Worm (Caenorhabditis elegans): ENCODE results near the gene F21G4.5.

F21G4.5 gene

DNA sequence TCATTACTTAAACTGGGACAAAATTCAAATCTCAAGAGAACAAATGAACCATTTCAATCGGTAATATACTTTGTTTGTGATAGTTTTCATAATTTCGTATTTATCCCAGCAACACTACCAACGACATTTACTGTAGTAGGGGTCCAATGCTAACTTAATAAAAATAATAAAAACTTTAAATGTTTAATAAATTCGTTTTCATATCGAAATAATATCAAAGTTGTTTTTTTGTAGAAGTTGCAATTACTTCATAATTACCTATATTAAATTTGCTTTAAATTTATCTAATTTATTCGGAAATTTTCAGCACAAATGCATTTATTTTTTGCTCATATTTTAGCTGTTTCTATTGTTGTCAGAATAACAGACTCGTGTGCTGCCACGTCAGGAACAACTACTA lies 39.6 kb upstream of the F21G4.5 start, which contains the start of gene R07B1.6 (continued):
- no peak for TF ChIP-seq F49E8.2 (tag; optimal IDR thresholded peaks at IDR 0.05; ENCODE audit: insufficient read depth)
- TF ChIP-seq tbx-9 (tag; optimal IDR thresholded peaks at IDR 0.05; ENCODE audit: borderline replicate concordance) = no peak
- no peak for TF ChIP-seq D2030.7 (GFP tag; IDR thresholded peaks at IDR 0.05)
- TF ChIP-seq lin-40 (tag; optimal IDR thresholded peaks at IDR 0.05) = no peak

DNA sequence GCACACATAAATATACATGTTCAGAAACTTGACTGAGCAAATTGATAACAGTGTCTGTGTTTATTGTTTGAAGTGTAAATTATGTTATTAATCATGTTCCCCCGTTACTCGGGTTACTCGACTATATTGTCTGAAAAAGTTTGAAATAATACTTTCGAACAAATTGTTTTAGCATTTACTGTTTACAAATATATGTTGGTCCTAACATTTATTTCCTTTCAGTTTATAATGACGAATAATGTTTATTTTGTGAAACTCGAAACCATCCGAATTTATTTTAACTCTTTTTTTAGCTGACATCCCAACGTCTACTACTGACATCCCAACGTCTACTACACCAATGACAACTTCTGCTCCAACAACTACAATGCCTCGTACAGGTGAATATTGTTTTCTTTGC lies 37.1 kb upstream of the F21G4.5 start, which contains the start of gene R07B1.7:
R07B1.7 (plus strand) TSS at position 301 of the 400 bp plus-strand sequence.
- no peak for TF ChIP-seq die-1 (tag; optimal IDR thresholded peaks at IDR 0.05)
- no peak for TF ChIP-seq hrde-1 (tag; optimal IDR thresholded peaks at IDR 0.05; ENCODE audit: borderline replicate concordance)

DNA sequence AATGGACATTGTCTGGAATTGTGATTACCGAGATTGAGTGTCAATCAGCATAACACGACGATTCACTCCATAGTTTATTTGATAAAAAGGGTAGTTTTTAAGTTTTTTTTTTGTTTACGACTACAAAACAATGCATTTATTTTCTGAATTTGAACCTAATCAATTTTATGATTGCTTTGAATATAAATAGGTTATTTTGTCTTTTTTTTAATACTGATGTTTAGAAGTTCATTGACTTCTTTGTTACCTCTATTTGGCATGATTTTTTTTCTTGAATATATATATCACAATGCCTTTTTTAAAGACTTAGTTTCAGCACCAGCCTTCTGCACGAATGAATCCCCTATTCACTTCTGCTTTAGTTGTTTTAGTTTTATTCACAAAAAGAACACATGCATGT lies 36.4 kb upstream of the F21G4.5 start, which contains the start of gene R07B1.13:
R07B1.13 (plus strand) TSS at position 301 of the 400 bp plus-strand sequence.
- no peak for TF ChIP-seq nhr-80 (tag; optimal IDR thresholded peaks at IDR 0.05)
- no peak for TF ChIP-seq let-607 (tag; optimal IDR thresholded peaks at IDR 0.05)
- TF ChIP-seq nhr-120 (GFP tag; IDR thresholded peaks at IDR 0.05) = no peak
- no peak for TF ChIP-seq repo-1 (tag; optimal IDR thresholded peaks at IDR 0.05)
- TF ChIP-seq mes-4 (tag; optimal IDR thresholded peaks at IDR 0.05) = no peak
- no peak for TF ChIP-seq ztf-22 (GFP tag; optimal IDR thresholded peaks at IDR 0.05)
- TF ChIP-seq F33H1.4 (GFP tag; IDR thresholded peaks at IDR 0.05) = no peak
- no peak for TF ChIP-seq cebp-1 (GFP tag; IDR thresholded peaks at IDR 0.05)
- TF ChIP-seq cebp-1 (tag; optimal IDR thresholded peaks at IDR 0.05) = no peak
- TF ChIP-seq F52B5.7 (tag; optimal IDR thresholded peaks at IDR 0.05) = no peak
- no peak for TF ChIP-seq C17E4.6 (GFP tag; IDR thresholded peaks at IDR 0.05)
- no peak for TF ChIP-seq snpc-1.1 (tag; optimal IDR thresholded peaks at IDR 0.05; ENCODE audit: insufficient read depth)
- TF ChIP-seq zfh-2 (GFP tag; conservative IDR thresholded peaks at IDR 0.05) = no peak
- no peak for TF ChIP-seq ekl-4 (GFP tag; IDR thresholded peaks at IDR 0.05)
- no peak for TF ChIP-seq K11D2.4 (GFP tag; IDR thresholded peaks at IDR 0.05)

DNA sequence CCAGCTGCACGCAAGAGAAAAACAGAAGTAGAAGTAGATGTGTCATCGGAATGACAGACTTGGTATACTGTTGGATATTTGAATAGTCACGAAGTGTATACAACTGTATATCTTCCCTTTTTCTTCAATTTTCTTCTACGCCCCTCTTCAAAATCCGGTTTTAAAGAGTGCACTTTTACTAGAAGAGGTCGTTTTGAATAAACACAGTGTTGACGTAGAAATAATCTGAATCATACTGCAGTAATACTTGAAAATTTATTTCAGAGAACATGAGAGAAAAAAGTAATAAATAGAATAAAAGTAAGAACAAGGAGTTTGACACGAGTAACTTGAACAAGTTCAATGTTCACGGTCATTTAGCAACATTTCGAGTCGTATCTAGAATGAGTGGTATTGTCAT lies 33.4 kb upstream of the F21G4.5 start, which contains the start of gene R07B1.8:
R07B1.8 (minus strand) TSS at position 101 of the 400 bp plus-strand sequence.
- TF ChIP-seq F37B4.10 (GFP tag; IDR thresholded peaks at IDR 0.05) (no peak), ama-1 (optimal IDR thresholded peaks at IDR 0.05) (no peak), ama-1 (GFP tag; optimal IDR thresholded peaks at IDR 0.05) (no peak), ceh-27 (GFP tag; optimal IDR thresholded peaks at IDR 0.05) (no peak), madf-8 (GFP tag; conservative IDR thresholded peaks at IDR 0.05) (no peak), Y67H2A.10 (GFP tag; conservative IDR thresholded peaks at IDR 0.05) (no peak), F49E8.2 (tag; optimal IDR thresholded peaks at IDR 0.05; ENCODE audit: insufficient read depth) (no peak), madf-10 (tag; optimal IDR thresholded peaks at IDR 0.05) (no peak), ets-4 (GFP tag; optimal IDR thresholded peaks at IDR 0.05) (no peak), Y53G8AR.9 (GFP tag; conservative IDR thresholded peaks at IDR 0.05) (no peak), Y53F4B.3 (GFP tag; IDR thresholded peaks at IDR 0.05) (no peak)

DNA sequence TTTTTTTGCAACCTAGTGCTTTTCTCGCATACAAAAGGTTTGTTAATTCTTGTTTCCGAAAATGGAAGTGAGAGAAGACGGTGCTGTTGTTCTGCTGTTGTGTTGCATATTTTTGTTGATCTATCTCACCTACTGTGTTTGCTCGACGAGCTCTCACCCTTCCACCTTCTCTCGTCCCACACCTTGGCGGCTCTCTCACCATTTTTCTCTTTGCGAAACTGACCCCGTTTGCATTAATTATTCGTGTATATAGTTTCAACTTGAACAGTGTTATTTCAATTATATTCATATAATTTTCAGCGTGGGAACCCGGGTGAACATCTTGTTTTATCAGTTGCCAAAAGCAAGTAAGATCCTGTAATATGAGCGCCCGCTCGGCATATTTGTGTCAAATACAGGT lies 28.8 kb upstream of the F21G4.5 start, which contains the start of gene R07B1.9:
R07B1.9 (plus strand) TSS at position 301 of the 400 bp plus-strand sequence.
- TF ChIP-seq akir-1 (GFP tag; optimal IDR thresholded peaks at IDR 0.05) (no peak), D2030.7 (GFP tag; IDR thresholded peaks at IDR 0.05) (no peak), ets-4 (GFP tag; optimal IDR thresholded peaks at IDR 0.05) (no peak), ceh-100 (GFP tag; IDR thresholded peaks at IDR 0.05) (no peak), lsl-1 (GFP tag; optimal IDR thresholded peaks at IDR 0.05) (no peak), attf-5 (GFP tag; optimal IDR thresholded peaks at IDR 0.05) (no peak), rcor-1 (GFP tag; IDR thresholded peaks at IDR 0.05) (no peak), snpc-1.3 (tag; optimal IDR thresholded peaks at IDR 0.05; ENCODE audit: insufficient read depth) (no peak), ztf-28 (GFP tag; IDR thresholded peaks at IDR 0.05) (no peak), nfya-2 (GFP tag; IDR thresholded peaks at IDR 0.05) (no peak), mes-4 (tag; optimal IDR thresholded peaks at IDR 0.05) (no peak), Y79H2A.3 (GFP tag; conservative IDR thresholded peaks at IDR 0.05) (no peak), hsf-1 (GFP tag; IDR thresholded peaks at IDR 0.05) (no peak), sdz-38 (tag; optimal IDR thresholded peaks at IDR 0.05) (no peak), snpc-3.4 (tag; optimal IDR thresholded peaks at IDR 0.05) (no peak)

Data from whole organism, young adult.